Worm (Caenorhabditis elegans) whole organism, L4 larva: ENCODE data around the gene bicd-1.

Experiments
- ZK546.5 ChIP-seq, 2 experiments: sonication (generic microtip); optimal IDR thresholded peaks; 2 replicates each; lab custom pipeline; 2017; ENCODE audit warnings: missing biosample characterization in 2 of 2, missing genetic modification characterization in 2 of 2
- ces-1 ChIP-seq: fragments of 150-350 bp; sonication (generic microtip); optimal IDR thresholded peaks from 4 replicates; lab custom pipeline; 2014; ENCODE audit warnings: missing biosample characterization, missing genetic modification reagents, missing genetic modification characterization
- fkh-10 ChIP-seq: fragments of 150-350 bp; optimal IDR thresholded peaks from 2 replicates; lab custom pipeline; 2014; ENCODE audit warnings: missing biosample characterization, missing genetic modification reagents, missing genetic modification characterization
- jun-1 ChIP-seq: fragments of 150-350 bp; optimal IDR thresholded peaks from 2 replicates; lab custom pipeline; 2014; ENCODE audit warnings: missing biosample characterization, missing genetic modification reagents, missing genetic modification characterization
- nhr-28 ChIP-seq: fragments of 150-350 bp; optimal IDR thresholded peaks from 2 replicates; lab custom pipeline; 2014; ENCODE audit warnings: missing biosample characterization, missing genetic modification characterization
- pha-4 ChIP-seq, 2 experiments: fragments of 150-350 bp in 1 of 2; fragments of 200-800 bp in 1 of 2; sonication (Bioruptor generic) in 1 of 2; IDR thresholded peaks in 1 of 2; optimal IDR thresholded peaks in 1 of 2; 2 replicates each; pipeline versions ENCODE4 v1.3.6 to Lab custom; 2014 to 2022; ENCODE audit warnings: missing genetic modification characterization in 2 of 2, missing genetic modification reagents in 2 of 2, missing biosample characterization in 1 of 2, missing compliant biosample characterization in 1 of 2
- tra-1 ChIP-seq: fragments of 200-800 bp; sonication (Bioruptor generic); IDR thresholded peaks from 2 replicates; pipeline ENCODE4 v1.3.6; 2022; ENCODE audit warnings: missing genetic modification reagents, missing genetic modification characterization, missing compliant biosample characterization
- unc-39 ChIP-seq: sonication (generic microtip); optimal IDR thresholded peaks from 2 replicates; lab custom pipeline; 2017; ENCODE audit warnings: missing biosample characterization, missing genetic modification characterization
- ztf-7 ChIP-seq: fragments of 150-350 bp; optimal IDR thresholded peaks from 2 replicates; lab custom pipeline; 2014; ENCODE audit warnings: missing biosample characterization, missing genetic modification characterization

DNA sequence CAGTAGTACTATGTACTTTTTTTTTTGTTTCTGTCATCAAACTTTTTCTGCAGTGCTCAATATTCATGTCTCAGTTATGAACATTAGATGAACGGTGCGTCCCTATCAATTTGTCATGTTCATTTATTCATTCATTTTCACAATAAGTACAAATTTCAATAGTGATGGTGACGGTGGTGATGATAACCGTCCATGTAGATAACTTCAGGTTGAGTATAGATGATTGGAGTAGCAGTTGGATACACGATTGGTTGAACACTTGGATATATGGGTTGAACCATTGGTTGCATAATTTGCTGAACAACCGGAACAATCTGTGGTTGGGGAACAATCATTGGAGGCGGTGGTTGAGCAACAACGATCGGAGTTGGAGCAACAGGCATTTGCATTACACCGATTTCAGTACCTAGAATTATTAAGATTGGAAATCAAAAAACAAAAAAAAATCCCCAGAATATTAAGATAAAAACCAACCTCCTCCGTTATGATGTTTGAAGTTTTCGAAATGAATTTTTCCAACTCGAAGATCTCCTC lies 16.0 kb upstream of the bicd-1 start:
- TF ChIP-seq jun-1 (tag; lab: Kevin White, UChicago): no peak
- no peak for TF ChIP-seq pha-4 (GFP tag; IDR thresholded peaks at IDR 0.05; lab: Robert Waterston, UW)
- TF ChIP-seq pha-4 (tag; optimal IDR thresholded peaks at IDR 0.05; lab: Kevin White, UChicago): no peak
- no peak for TF ChIP-seq nhr-28 (tag; lab: Kevin White, UChicago)
- TF ChIP-seq ZK546.5 (tag; optimal IDR thresholded peaks at IDR 0.05; lab: Kevin White, UChicago): no peak
- TF ChIP-seq ztf-7 (tag; lab: Kevin White, UChicago): no peak
- no peak for TF ChIP-seq tra-1 (GFP tag; lab: Robert Waterston, UW)
- TF ChIP-seq unc-39 (tag; lab: Kevin White, UChicago): no peak
- TF ChIP-seq fkh-10 (GFP tag; lab: Kevin White, UChicago): no peak
- TF ChIP-seq ces-1: no peak
